Fruit fly (Drosophila melanogaster) whole organism, embryonic: Measurements from ENCODE around the gene Pep.

Experiments
- Ada2b ChIP-seq: fragments of 200-800 bp; sonication (Bioruptor generic); IDR thresholded peaks from 2 replicates; pipeline ENCODE4 v1.3.6; 2022; ENCODE audit warnings: missing biosample characterization, missing genetic modification characterization
- Atf6 ChIP-seq: fragments of 200-800 bp; sonication (Bioruptor generic); IDR thresholded peaks from 2 replicates; pipeline ENCODE4 v1.3.6; 2022; ENCODE audit warnings: missing biosample characterization, missing genetic modification characterization
- CG10321 ChIP-seq: fragments of 200-800 bp; sonication (Bioruptor generic); IDR thresholded peaks from 2 replicates; pipeline ENCODE4 v1.3.6; 2022; ENCODE audit warnings: missing biosample characterization, missing genetic modification characterization
- CG12071 ChIP-seq: fragments of 200-800 bp; sonication (Bioruptor generic); optimal IDR thresholded peaks from 3 replicates; lab custom pipeline; 2018; ENCODE audit warnings: missing biosample characterization, mild to moderate bottlenecking, missing genetic modification characterization
- CG13287 ChIP-seq: fragments of 200-800 bp; sonication (Bioruptor generic); IDR thresholded peaks from 2 replicates; pipeline ENCODE4 v1.3.6; 2022; ENCODE audit warnings: missing biosample characterization, missing genetic modification characterization; ENCODE audit not compliant: partially characterized antibody
- CG13296 ChIP-seq: fragments of 200-800 bp; sonication (Bioruptor generic); optimal IDR thresholded peaks from 3 replicates; lab custom pipeline; 2018; ENCODE audit warnings: missing biosample characterization, mild to moderate bottlenecking, missing genetic modification characterization
- CG1603 ChIP-seq: fragments of 200-800 bp; sonication (Bioruptor generic); optimal IDR thresholded peaks from 2 replicates; lab custom pipeline; 2019; ENCODE audit warnings: missing biosample characterization, mild to moderate bottlenecking, missing genetic modification characterization, moderate library complexity
- CG17359 ChIP-seq: fragments of 200-800 bp; sonication (Bioruptor generic); optimal IDR thresholded peaks from 3 replicates; lab custom pipeline; 2018; ENCODE audit warnings: missing biosample characterization, mild to moderate bottlenecking, missing genetic modification characterization, moderate library complexity
- CG18599 ChIP-seq: fragments of 200-800 bp; sonication (Bioruptor generic); optimal IDR thresholded peaks from 3 replicates; lab custom pipeline; 2017; ENCODE audit warnings: missing biosample characterization, missing genetic modification characterization, mild to moderate bottlenecking, moderate library complexity, missing genetic modification reagents
- CG2875 ChIP-seq: fragments of 200-800 bp; sonication (Bioruptor generic); optimal IDR thresholded peaks from 2 replicates; lab custom pipeline; 2017; ENCODE audit warnings: missing biosample characterization, mild to moderate bottlenecking, missing genetic modification characterization, missing genetic modification reagents
- CG3065 ChIP-seq: fragments of 200-800 bp; sonication (Bioruptor generic); optimal IDR thresholded peaks from 2 replicates; lab custom pipeline; 2016; ENCODE audit warnings: missing biosample characterization, missing genetic modification characterization
- CG31224 ChIP-seq: fragments of 200-800 bp; sonication (Bioruptor generic); IDR thresholded peaks from 2 replicates; pipeline ENCODE4 v1.3.6; 2022; ENCODE audit warnings: missing biosample characterization, missing genetic modification characterization
- CG34376 ChIP-seq: fragments of 200-800 bp; sonication (Bioruptor generic); optimal IDR thresholded peaks from 2 replicates; lab custom pipeline; 2018; ENCODE audit warnings: missing biosample characterization, mild to moderate bottlenecking, missing genetic modification characterization
- CG3995 ChIP-seq: fragments of 200-800 bp; sonication (Bioruptor generic); optimal IDR thresholded peaks from 3 replicates; lab custom pipeline; 2016; ENCODE audit warnings: missing biosample characterization, missing genetic modification characterization
- CG6175 ChIP-seq: fragments of 200-800 bp; sonication (Bioruptor generic); IDR thresholded peaks from 3 replicates; pipeline ENCODE4 v1.3.6; 2022; ENCODE audit warnings: missing biosample characterization, missing genetic modification characterization
- CG6272 ChIP-seq: fragments of 200-800 bp; sonication (Bioruptor generic); IDR thresholded peaks from 2 replicates; pipeline ENCODE4 v1.3.6; 2022; ENCODE audit warnings: missing biosample characterization, missing genetic modification characterization
- CG6683 ChIP-seq: fragments of 200-800 bp; sonication (Bioruptor generic); optimal IDR thresholded peaks from 2 replicates; lab custom pipeline; 2017; ENCODE audit warnings: missing biosample characterization, mild to moderate bottlenecking, missing genetic modification characterization, missing genetic modification reagents
- CG7745 ChIP-seq: fragments of 200-800 bp; sonication (Bioruptor generic); optimal IDR thresholded peaks from 2 replicates; lab custom pipeline; 2018; ENCODE audit warnings: missing biosample characterization, mild to moderate bottlenecking, missing genetic modification characterization, moderate library complexity
- CG7963 ChIP-seq: fragments of 200-800 bp; sonication (Bioruptor generic); IDR thresholded peaks from 3 replicates; pipeline ENCODE4 v1.3.6; 2022; ENCODE audit warnings: missing biosample characterization, missing genetic modification characterization; ENCODE audit not compliant: partially characterized antibody
- CG9876 ChIP-seq: fragments of 200-800 bp; sonication (Bioruptor generic); optimal IDR thresholded peaks from 2 replicates; lab custom pipeline; 2016; ENCODE audit warnings: missing biosample characterization, missing genetic modification characterization
- D19B ChIP-seq: fragments of 200-800 bp; sonication (Bioruptor generic); optimal IDR thresholded peaks from 2 replicates; lab custom pipeline; 2017; ENCODE audit warnings: missing biosample characterization, mild to moderate bottlenecking, missing genetic modification characterization
- Fer2 ChIP-seq: fragments of 200-800 bp; sonication (Bioruptor generic); optimal IDR thresholded peaks from 2 replicates; lab custom pipeline; 2018; ENCODE audit warnings: missing biosample characterization, mild to moderate bottlenecking, missing genetic modification characterization, moderate library complexity
- HmgD ChIP-seq: fragments of 200-800 bp; sonication (Bioruptor generic); optimal IDR thresholded peaks from 3 replicates; lab custom pipeline; 2016; ENCODE audit warnings: missing biosample characterization, missing genetic modification characterization
- Hmr ChIP-seq: fragments of 200-800 bp; sonication (Bioruptor generic); optimal IDR thresholded peaks from 3 replicates; lab custom pipeline; 2017; ENCODE audit warnings: mild to moderate bottlenecking, missing biosample characterization, missing genetic modification reagents, missing genetic modification characterization
- Lim3 ChIP-seq: fragments of 200-800 bp; sonication (Bioruptor generic); IDR thresholded peaks from 2 replicates; pipeline ENCODE4 v1.3.6; 2022; ENCODE audit warnings: missing biosample characterization, missing genetic modification characterization
- MTF-1 ChIP-seq: fragments of 200-800 bp; sonication (Bioruptor generic); optimal IDR thresholded peaks from 2 replicates; lab custom pipeline; 2018; ENCODE audit warnings: missing biosample characterization, mild to moderate bottlenecking, missing genetic modification characterization, borderline replicate concordance
- Med ChIP-seq: fragments of 200-800 bp; sonication (Bioruptor generic); peaks from one replicate; lab custom pipeline; 2016; ENCODE audit warnings: missing biosample characterization, missing genetic modification characterization, mild to moderate bottlenecking, inconsistent platforms, moderate library complexity
- NfI ChIP-seq: fragments of 200-800 bp; sonication (Bioruptor generic); optimal IDR thresholded peaks from 3 replicates; lab custom pipeline; 2018; ENCODE audit warnings: missing biosample characterization, mild to moderate bottlenecking, missing genetic modification characterization, moderate library complexity
- Optix ChIP-seq: fragments of 200-800 bp; sonication (Bioruptor generic); IDR thresholded peaks from 3 replicates; pipeline ENCODE4 v1.3.6; 2022; ENCODE audit warnings: missing biosample characterization, missing genetic modification characterization
- Side ChIP-seq: fragments of 200-800 bp; sonication (Bioruptor generic); optimal IDR thresholded peaks from 2 replicates; lab custom pipeline; 2016; ENCODE audit warnings: missing biosample characterization, missing genetic modification characterization
- Taf1 ChIP-seq: fragments of 200-800 bp; sonication (Bioruptor generic); IDR thresholded peaks from 2 replicates; pipeline ENCODE4 v1.3.6; 2022; ENCODE audit warnings: missing biosample characterization, missing genetic modification characterization
- Vsx1 ChIP-seq: fragments of 200-800 bp; sonication (Bioruptor generic); optimal IDR thresholded peaks from 2 replicates; lab custom pipeline; 2017; ENCODE audit warnings: missing biosample characterization, mild to moderate bottlenecking, missing genetic modification characterization, missing genetic modification reagents
- YL-1 ChIP-seq: fragments of 200-800 bp; sonication (Bioruptor generic); optimal IDR thresholded peaks from 3 replicates; lab custom pipeline; 2017; ENCODE audit warnings: missing biosample characterization, mild to moderate bottlenecking, missing genetic modification characterization
- cg ChIP-seq: fragments of 200-800 bp; sonication (Bioruptor generic); optimal IDR thresholded peaks from 3 replicates; lab custom pipeline; 2019; ENCODE audit warnings: missing biosample characterization, mild to moderate bottlenecking, missing genetic modification characterization, moderate library complexity
- ci ChIP-seq: fragments of 200-800 bp; sonication (Bioruptor generic); IDR thresholded peaks from 3 replicates; pipeline ENCODE4 v1.3.6; 2022; ENCODE audit warnings: missing biosample characterization, missing genetic modification characterization
- danr ChIP-seq: fragments of 200-800 bp; sonication (Bioruptor generic); IDR thresholded peaks from 2 replicates; pipeline ENCODE4 v1.3.6; 2022; ENCODE audit warnings: missing biosample characterization, missing genetic modification characterization
- ftz-f1 ChIP-seq: fragments of 200-800 bp; sonication (Bioruptor generic); optimal IDR thresholded peaks from 2 replicates; lab custom pipeline; 2016; ENCODE audit warnings: missing biosample characterization, missing genetic modification characterization
- gce ChIP-seq: fragments of 200-800 bp; sonication (Bioruptor generic); IDR thresholded peaks from 3 replicates; pipeline ENCODE4 v1.3.6; 2022; ENCODE audit warnings: missing biosample characterization, missing genetic modification characterization
- gcm ChIP-seq: fragments of 200-800 bp; sonication (Bioruptor generic); optimal IDR thresholded peaks from 2 replicates; lab custom pipeline; 2019; ENCODE audit warnings: missing biosample characterization, mild to moderate bottlenecking, missing genetic modification characterization, moderate library complexity
- gem ChIP-seq: fragments of 200-800 bp; sonication (Bioruptor generic); optimal IDR thresholded peaks from 2 replicates; lab custom pipeline; 2019; ENCODE audit warnings: missing biosample characterization, mild to moderate bottlenecking, missing genetic modification characterization, moderate library complexity
- grau ChIP-seq: fragments of 200-800 bp; optimal IDR thresholded peaks from 3 replicates; lab custom pipeline; 2019; ENCODE audit warnings: missing biosample characterization, mild to moderate bottlenecking, missing genetic modification characterization, moderate library complexity
- jing ChIP-seq: fragments of 200-800 bp; sonication (Bioruptor generic); optimal IDR thresholded peaks from 2 replicates; lab custom pipeline; 2018; ENCODE audit warnings: missing biosample characterization, mild to moderate bottlenecking, missing genetic modification characterization
- org-1 ChIP-seq: fragments of 200-800 bp; sonication (Bioruptor generic); optimal IDR thresholded peaks from 2 replicates; lab custom pipeline; 2017; ENCODE audit warnings: missing biosample characterization, missing genetic modification characterization
- pan ChIP-seq, 4 experiments: fragments of >200 bp in 3 of 4; fragments of 200-800 bp in 1 of 4; sonication (Bioruptor generic) in 1 of 4; optimal IDR thresholded peaks in 3 of 4; IDR thresholded peaks in 1 of 4; 2 replicates each; pipeline versions ENCODE4 v1.3.6 to Lab custom; 2017 to 2022; ENCODE audit warnings: missing biosample characterization in 2 of 4, missing genetic modification characterization in 2 of 4, mixed read lengths in 1 of 4
- salm ChIP-seq: fragments of 200-800 bp; sonication (Bioruptor generic); optimal IDR thresholded peaks from 2 replicates; lab custom pipeline; 2018; ENCODE audit warnings: missing biosample characterization, mild to moderate bottlenecking, missing genetic modification characterization
- sug ChIP-seq: fragments of 200-800 bp; optimal IDR thresholded peaks from 2 replicates; lab custom pipeline; 2019; ENCODE audit warnings: missing biosample characterization, mild to moderate bottlenecking, missing genetic modification characterization, moderate library complexity
- unpg ChIP-seq: fragments of 200-800 bp; sonication (Bioruptor generic); optimal IDR thresholded peaks from 3 replicates; lab custom pipeline; 2018; ENCODE audit warnings: missing biosample characterization, mild to moderate bottlenecking, missing genetic modification characterization, moderate library complexity
- wek ChIP-seq: fragments of 200-800 bp; sonication (Bioruptor generic); optimal IDR thresholded peaks from 3 replicates; lab custom pipeline; 2018; ENCODE audit warnings: missing biosample characterization, mild to moderate bottlenecking, missing genetic modification characterization, moderate library complexity

The Pep gene

DNA sequence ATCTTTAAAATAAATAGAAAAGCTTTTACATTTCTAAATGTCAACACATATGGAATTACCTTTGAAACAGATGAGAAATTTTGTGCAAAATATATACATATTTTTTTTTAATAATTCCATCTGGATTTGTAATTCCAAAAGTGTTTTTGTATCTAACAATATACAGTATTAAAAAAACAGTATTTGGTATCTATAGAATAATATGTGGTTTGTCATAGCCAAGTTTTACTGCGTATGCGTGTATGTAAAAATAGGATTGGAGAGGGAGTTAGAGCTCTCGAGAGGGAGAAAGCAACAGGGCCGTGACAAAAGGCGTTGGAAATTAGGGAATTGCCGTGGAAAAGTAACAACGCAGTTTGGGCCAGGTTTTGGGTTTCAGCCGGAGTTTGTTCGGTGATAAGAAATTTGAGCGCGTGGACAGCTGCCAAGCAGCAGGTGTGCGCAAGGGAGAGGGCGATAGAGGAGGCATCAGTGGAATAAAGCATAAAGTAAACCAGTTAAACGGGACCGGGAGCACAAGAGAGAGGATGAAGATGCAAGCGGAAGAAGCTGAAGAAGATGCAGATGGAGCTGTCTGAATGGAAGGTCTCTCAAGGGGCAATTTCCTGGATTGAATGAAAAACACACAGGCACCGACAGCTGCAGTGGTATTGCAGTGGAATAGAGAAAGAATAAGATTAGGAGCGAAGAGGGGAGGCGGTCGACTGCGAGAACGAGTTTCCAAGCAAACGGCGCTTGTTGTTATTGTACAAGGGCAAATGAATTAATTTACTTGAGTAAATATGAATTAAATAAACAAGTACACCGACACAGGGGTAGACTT, 8.3 kb upstream of the Pep start (continued):
- TF ChIP-seq Lim3 (no peak), CG6272 (GFP tag; lab: Robert Waterston, UW) (no peak), sug (tag; lab: Kevin White, UChicago) (no peak), CG7745 (no peak), CG18599 (GFP tag; lab: Kevin White, UChicago) (peak; percentile 86), CG9876 (GFP tag; lab: Kevin White, UChicago) (no peak), YL-1 (GFP tag; lab: Kevin White, UChicago) (no peak), cg (no peak), Optix (no peak), CG10321 (GFP tag; lab: Robert Waterston, UW) (no peak), HmgD (GFP tag; lab: Kevin White, UChicago) (no peak), CG12071 (GFP tag; lab: Kevin White, UChicago) (peak; percentile 37), CG13296 (GFP tag; lab: Kevin White, UChicago) (peak; percentile 57), jing (no peak), gcm (GFP tag; lab: Kevin White, UChicago) (no peak), CG6683 (GFP tag; lab: Kevin White, UChicago) (peak; percentile 62), Side (peak; percentile 76), Med (GFP tag; lab: Kevin White, UChicago) (peak; percentile 74), wek (no peak), D19B (GFP tag; lab: Kevin White, UChicago) (no peak), Taf1 (GFP tag; lab: Robert Waterston, UW) (peak; percentile 64; the same call in 1 of the 2 replicates), Atf6 (GFP tag; lab: Robert Waterston, UW) (peak; percentile 60), org-1 (GFP tag; lab: Kevin White, UChicago) (no peak), grau (tag; lab: Kevin White, UChicago) (peak; percentile 88), Hmr (peak; percentile 59), CG2875 (GFP tag; lab: Kevin White, UChicago) (peak; percentile 75), NfI (no peak), CG6175 (GFP tag; lab: Robert Waterston, UW) (peak; percentile 70; the same call in 2 of the 3 replicates), MTF-1 (GFP tag; lab: Kevin White, UChicago) (peak; percentile 86), CG1603 (peak; percentile 60), Fer2 (tag; lab: Kevin White, UChicago) (no peak), unpg (GFP tag; lab: Kevin White, UChicago) (peak; percentile 27), pan (optimal IDR thresholded peaks at IDR 0.05; lab: Kevin White, UChicago) (no peak), pan (GFP tag; optimal IDR thresholded peaks at IDR 0.05 in 1 of 2, IDR thresholded peaks at IDR 0.05 in 1 of 2) (peak in 1 of 2 experiments; percentile 79), CG31224 (GFP tag; lab: Robert Waterston, UW) (peak; percentile 39; the same call in 1 of the 2 replicates), gem (tag; lab: Kevin White, UChicago) (peak; percentile 54), CG3065 (no peak), Ada2b (peak; percentile 59), CG17359 (tag; lab: Kevin White, UChicago) (peak; percentile 47), gce (GFP tag; lab: Robert Waterston, UW) (peak; percentile 78), ci (GFP tag; lab: Robert Waterston, UW) (peak; percentile 19; the same call in 1 of the 3 replicates), CG7963 (GFP tag; lab: Robert Waterston, UW) (no peak), CG34376 (GFP tag; lab: Kevin White, UChicago) (peak; percentile 53), Vsx1 (GFP tag; lab: Kevin White, UChicago) (peak; percentile 79), ftz-f1 (GFP tag; lab: Kevin White, UChicago) (peak; percentile 2), danr (GFP tag; lab: Robert Waterston, UW) (no peak), CG3995 (no peak), salm (no peak), CG13287 (GFP tag; lab: Robert Waterston, UW) (no peak)
